Worm (Caenorhabditis elegans): Measurements from ENCODE around the gene F59D12.5.

ce11 chrX:15668695-15669094 is 21.5 kb upstream of the F59D12.5 start:
- no peak for TF ChIP-seq zfh-2 (GFP tag; conservative IDR thresholded peaks at IDR 0.05)
- TF ChIP-seq ztf-26 (tag; optimal IDR thresholded peaks at IDR 0.05) = no peak
- no peak for TF ChIP-seq sea-2 (GFP tag; IDR thresholded peaks at IDR 0.05)
- no peak for TF ChIP-seq snpc-3.4 (tag; optimal IDR thresholded peaks at IDR 0.05)
- no peak for TF ChIP-seq F57C9.4 (tag; optimal IDR thresholded peaks at IDR 0.05)
- no peak for TF ChIP-seq nhr-90 (tag; optimal IDR thresholded peaks at IDR 0.05)
